Fruit fly (Drosophila melanogaster): ENCODE data around the gene Slbp.
A peak's percentile ranks its signal among the peaks of the same experiment; 100 is the strongest.

The Slbp gene

dm6 chr3R:29148072-29148471 lies 5.0 kb downstream of the Slbp start, which contains the start of the genes CG11882 and Pglym78 (continued):
- peak; percentile 40 to 60 for TF ChIP-seq Pdp1 (GFP tag; optimal IDR thresholded peaks at IDR 0.05)
- TF ChIP-seq CG10462 (GFP tag; optimal IDR thresholded peaks at IDR 0.05), result no peak
- no peak for TF ChIP-seq D19B (GFP tag; optimal IDR thresholded peaks at IDR 0.05)
- TF ChIP-seq CG11695 (GFP tag; IDR thresholded peaks at IDR 0.05), result no peak; the same call in 2 of the 3 replicates
- TF ChIP-seq Fer3 (tag; optimal IDR thresholded peaks at IDR 0.05), result peak; percentile 18
- TF ChIP-seq CG1233 (GFP tag; optimal IDR thresholded peaks at IDR 0.05), result no peak
- TF ChIP-seq CG7745 (tag; optimal IDR thresholded peaks at IDR 0.05), result no peak
- TF ChIP-seq Fer2 (tag; optimal IDR thresholded peaks at IDR 0.05), result no peak
- TF ChIP-seq CG11723 (GFP tag; optimal IDR thresholded peaks at IDR 0.05), result no peak
- peak; percentile 41 for TF ChIP-seq CG14710 (tag; optimal IDR thresholded peaks at IDR 0.05)
- TF ChIP-seq Trl (optimal IDR thresholded peaks at IDR 0.05), result no peak
- TF ChIP-seq Trl (GFP tag; optimal IDR thresholded peaks at IDR 0.05), result peak; percentile 64
- peak; percentile 89 for TF ChIP-seq HmgZ (tag; optimal IDR thresholded peaks at IDR 0.05)
- TF ChIP-seq CG7556 (GFP tag; optimal IDR thresholded peaks at IDR 0.05), result no peak
- no peak for TF ChIP-seq CG17912 (GFP tag; optimal IDR thresholded peaks at IDR 0.05)
- no peak for TF ChIP-seq CG15479 (GFP tag; optimal IDR thresholded peaks at IDR 0.05)
- peak in 1 of 2 experiments; percentile 25 for TF ChIP-seq chif (GFP tag; optimal IDR thresholded peaks at IDR 0.05)
- TF ChIP-seq CTCF (GFP tag; optimal IDR thresholded peaks at IDR 0.05), result peak; percentile 23
- TF ChIP-seq Hmx (GFP tag; optimal IDR thresholded peaks at IDR 0.05), result no peak
- TF ChIP-seq Opbp (GFP tag; IDR thresholded peaks at IDR 0.05; ENCODE audit: partially characterized antibody), result peak; percentile 66
- TF ChIP-seq esg (GFP tag; conservative IDR thresholded peaks at IDR 0.05), result no peak
- TF ChIP-seq CG31388 (GFP tag; optimal IDR thresholded peaks at IDR 0.05), result no peak
- peak; percentile 96 for TF ChIP-seq Ets97D (GFP tag; optimal IDR thresholded peaks at IDR 0.05)
- peak; percentile 81 for TF ChIP-seq Hr3 (GFP tag; optimal IDR thresholded peaks at IDR 0.05)
- TF ChIP-seq vnd (GFP tag; IDR thresholded peaks at IDR 0.05; ENCODE audit: partially characterized antibody), result no peak
- no peak for TF ChIP-seq odd (GFP tag; optimal IDR thresholded peaks at IDR 0.05)
- no peak for TF ChIP-seq gce (GFP tag; IDR thresholded peaks at IDR 0.05)
- peak; percentile 22 for TF ChIP-seq Side (GFP tag; optimal IDR thresholded peaks at IDR 0.05)
- TF ChIP-seq pb (GFP tag; optimal IDR thresholded peaks at IDR 0.05), result no peak
- TF ChIP-seq unc-4 (GFP tag; IDR thresholded peaks at IDR 0.05; ENCODE audit: partially characterized antibody), result peak; percentile 65
- peak; percentile 88 for TF ChIP-seq MESR4 (GFP tag; optimal IDR thresholded peaks at IDR 0.05)
- no peak for TF ChIP-seq sd (tag; optimal IDR thresholded peaks at IDR 0.05)
- peak; percentile 66 for TF ChIP-seq CG9932 (GFP tag; IDR thresholded peaks at IDR 0.05)
- TF ChIP-seq CG18476 (GFP tag; optimal IDR thresholded peaks at IDR 0.05), result no peak
- peak; percentile 50 for TF ChIP-seq B-H2 (GFP tag; optimal IDR thresholded peaks at IDR 0.05)
- TF ChIP-seq CHES-1-like (GFP tag; optimal IDR thresholded peaks at IDR 0.05), result peak; percentile 80
- peak; percentile 95 for TF ChIP-seq MBD-R2 (GFP tag; IDR thresholded peaks at IDR 0.05)
- peak; percentile 70 for TF ChIP-seq jumu (GFP tag; optimal IDR thresholded peaks at IDR 0.05)
- TF ChIP-seq CG4404 (GFP tag; IDR thresholded peaks at IDR 0.05), result no peak
- no peak for TF ChIP-seq CG12236 (GFP tag; optimal IDR thresholded peaks at IDR 0.05)
- TF ChIP-seq hb (GFP tag; IDR thresholded peaks at IDR 0.05; ENCODE audit: partially characterized antibody), result no peak
- no peak for TF ChIP-seq CG11093 (GFP tag; IDR thresholded peaks at IDR 0.05)
- no peak for TF ChIP-seq lola (GFP tag; optimal IDR thresholded peaks at IDR 0.05)
- peak; percentile 90 for TF ChIP-seq CG15514 (GFP tag; optimal IDR thresholded peaks at IDR 0.05)
- peak; percentile 73 for TF ChIP-seq CG4617 (GFP tag; optimal IDR thresholded peaks at IDR 0.05; ENCODE audit: borderline replicate concordance)
- TF ChIP-seq tup (GFP tag; optimal IDR thresholded peaks at IDR 0.05), result no peak
- peak; percentile 20 for TF ChIP-seq kay (GFP tag; optimal IDR thresholded peaks at IDR 0.05)
- TF ChIP-seq caup (GFP tag; optimal IDR thresholded peaks at IDR 0.05; ENCODE audit: severe bottlenecking), result peak; percentile 44
- TF ChIP-seq lmd (GFP tag; IDR thresholded peaks at IDR 0.05), result no peak; the same call in 1 of the 2 replicates
- TF ChIP-seq Oaz (GFP tag; IDR thresholded peaks at IDR 0.05), result no peak
- TF ChIP-seq CG17361 (GFP tag; IDR thresholded peaks at IDR 0.05), result no peak

Data from whole organism, embryonic.